Worm (Caenorhabditis elegans) whole organism, L2 larva: ENCODE measurements around the gene ifas-1.

ENCODE experiments used
- ZK546.5 ChIP-seq: sonication (generic microtip); optimal IDR thresholded peaks from 2 replicates; lab custom pipeline; 2017; ENCODE audit warnings: missing biosample characterization, missing genetic modification characterization
- nhr-237 ChIP-seq: fragments of 150-350 bp; optimal IDR thresholded peaks from 2 replicates; lab custom pipeline; 2014; ENCODE audit warnings: missing biosample characterization, missing genetic modification characterization

DNA sequence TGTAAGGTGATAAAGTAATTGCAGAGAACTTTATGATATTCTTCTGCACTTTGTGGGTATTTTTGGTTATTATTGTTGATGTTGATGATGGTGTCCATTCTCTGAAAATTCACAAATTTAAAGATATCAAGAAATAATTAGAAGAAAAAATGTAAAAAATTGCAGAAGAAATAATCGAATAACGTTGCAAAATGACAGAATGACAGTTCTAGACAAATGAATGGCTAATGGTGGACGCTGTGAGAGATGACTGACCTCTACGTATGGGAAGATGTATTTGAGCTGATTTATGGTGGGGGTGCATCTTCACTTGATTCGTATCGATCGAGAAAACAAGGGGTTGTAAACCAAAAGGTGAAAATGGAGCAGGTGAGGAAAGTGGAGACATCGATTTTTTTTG lies 15.0 kb downstream of the ifas-1 start, which contains the start of gene sea-1:
- no peak for TF ChIP-seq ZK546.5 (tag; lab: Kevin White, UChicago)
- no peak for TF ChIP-seq nhr-237 (tag; lab: Kevin White, UChicago)
